Fruit fly (Drosophila melanogaster) S2 (cell line): ENCODE measurements around the gene VhaAC39-1.

ENCODE experiments used
- CG8478 ChIP-seq: fragments of >200 bp; optimal IDR thresholded peaks from 2 replicates; lab custom pipeline; 2018
- CTCF ChIP-seq, 2 experiments: fragments of >200 bp; optimal IDR thresholded peaks; 2 replicates each; lab custom pipeline; 2018

The VhaAC39-1 gene

DNA sequence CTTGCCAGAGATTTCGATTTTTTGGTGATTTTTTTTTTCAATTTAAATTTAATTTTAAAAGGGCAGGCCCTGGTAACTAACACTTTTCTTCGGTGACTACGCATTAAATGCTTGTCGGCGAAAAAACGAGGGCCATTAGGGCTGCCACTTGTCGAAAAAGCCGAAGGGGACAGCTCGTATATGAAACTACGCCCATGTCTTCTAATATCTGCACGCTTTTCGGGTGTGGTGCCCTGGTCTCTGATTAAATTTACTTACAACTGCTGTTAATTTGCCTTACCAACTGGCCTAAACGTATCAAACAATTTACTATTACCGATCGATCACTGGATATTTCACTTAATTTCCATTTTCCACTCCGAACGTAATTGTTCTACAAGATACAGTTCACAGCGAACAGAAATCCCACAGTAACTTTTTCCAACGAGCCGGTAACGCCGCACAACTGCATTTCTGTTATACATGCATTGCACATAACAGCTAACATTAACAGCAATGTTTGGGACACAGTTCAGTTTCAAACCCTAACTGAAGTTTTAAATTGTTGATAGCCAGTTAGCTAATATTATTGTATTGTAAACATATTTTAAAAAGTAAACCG, 18.1 kb upstream of the VhaAC39-1 start:
- TF ChIP-seq CG8478 (lab: Kevin White, UChicago) = no peak
- TF ChIP-seq CTCF (optimal IDR thresholded peaks at IDR 0.05; lab: Kevin White, UChicago) = peak; percentile 50 to 58

dm6 chrX:3866104-3866503, 14.4 kb upstream of the VhaAC39-1 start:
- TF ChIP-seq CG8478 (lab: Kevin White, UChicago) = no peak
- no peak for TF ChIP-seq CTCF (optimal IDR thresholded peaks at IDR 0.05; lab: Kevin White, UChicago)

DNA sequence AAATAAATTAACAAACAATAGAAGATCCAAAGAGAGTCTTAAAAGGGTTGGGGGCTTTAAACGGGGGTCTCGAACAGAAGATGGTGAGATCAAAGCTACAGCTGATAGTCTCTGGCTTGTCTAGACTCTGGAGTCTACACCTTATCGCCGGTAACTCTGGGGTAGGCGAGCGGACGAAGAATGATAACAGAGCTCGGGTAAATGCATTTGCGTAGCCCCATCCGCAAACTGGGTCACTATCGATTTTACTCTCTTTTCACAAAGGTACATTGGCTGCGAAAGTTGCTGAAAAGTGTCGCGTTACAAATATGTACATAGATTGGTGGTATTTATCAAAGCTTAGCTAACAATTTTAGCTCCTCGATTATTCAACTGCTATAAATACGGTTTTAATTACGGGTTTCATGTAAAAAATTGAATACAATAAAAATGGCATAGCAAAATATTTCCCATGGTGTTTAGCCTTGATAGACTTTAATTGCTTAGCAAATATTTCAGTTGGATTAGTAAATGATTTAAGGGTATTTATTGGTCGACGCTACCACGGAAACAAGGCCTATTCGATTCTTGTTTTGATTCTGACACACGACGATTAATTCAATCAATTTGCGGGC, 13.6 kb upstream of the VhaAC39-1 start:
- TF ChIP-seq CTCF (optimal IDR thresholded peaks at IDR 0.05; lab: Kevin White, UChicago) (no peak), CG8478 (lab: Kevin White, UChicago) (no peak)

DNA sequence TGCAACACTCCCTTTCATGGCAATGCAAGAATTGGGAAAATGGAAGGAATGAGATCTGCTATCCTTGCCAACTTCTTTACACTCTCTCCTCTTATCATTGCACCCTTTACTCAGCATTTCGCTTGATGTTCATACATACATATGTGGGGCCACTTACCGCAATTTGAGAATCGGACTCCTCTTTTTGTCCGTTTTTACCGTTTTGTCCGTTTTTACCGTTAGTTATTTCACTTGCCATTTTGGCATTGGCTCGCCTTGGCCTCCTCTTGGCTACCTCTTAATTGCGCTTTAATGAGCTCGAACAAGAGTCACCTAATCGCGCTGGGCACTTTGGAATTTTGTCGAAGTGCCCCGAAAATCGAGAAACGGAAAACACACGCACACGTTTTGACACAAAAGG, 12.8 kb upstream of the VhaAC39-1 start:
- TF ChIP-seq CG8478 (lab: Kevin White, UChicago) (no peak), CTCF (optimal IDR thresholded peaks at IDR 0.05; lab: Kevin White, UChicago) (no peak)

DNA sequence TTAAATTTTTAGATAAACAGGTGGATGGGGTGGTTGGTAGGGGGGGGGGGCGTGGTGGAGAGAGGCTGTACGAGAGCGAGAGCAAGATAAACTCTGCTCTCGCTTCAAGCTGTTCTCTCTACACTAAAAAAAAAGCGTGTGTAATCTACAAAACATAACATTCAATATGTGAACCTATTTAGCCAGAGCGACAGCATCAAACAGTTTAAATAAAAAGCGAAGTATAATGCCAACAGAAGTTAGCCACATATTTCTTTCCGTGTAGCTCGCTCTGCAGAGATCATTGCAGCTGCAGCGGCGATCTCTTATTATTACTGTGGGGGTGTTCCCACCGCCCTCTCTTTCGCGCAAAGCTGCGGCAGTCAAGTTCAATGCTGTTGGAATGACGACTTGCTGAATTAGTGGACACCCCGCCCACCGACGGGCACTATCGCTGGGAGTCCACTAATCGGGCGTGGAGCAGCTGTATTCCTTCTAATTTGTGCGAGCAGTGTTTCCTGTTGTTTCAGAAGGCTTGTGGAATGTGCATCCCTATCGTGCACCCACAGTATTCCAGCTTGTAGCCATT, 12.0 kb upstream of the VhaAC39-1 start, which contains the start of gene CG2930:
Gene CG2930 (plus strand): TSS at position 518 of the 568 bp plus-strand sequence.
- TF ChIP-seq CG8478 (lab: Kevin White, UChicago) = no peak
- no peak for TF ChIP-seq CTCF (optimal IDR thresholded peaks at IDR 0.05; lab: Kevin White, UChicago)

DNA sequence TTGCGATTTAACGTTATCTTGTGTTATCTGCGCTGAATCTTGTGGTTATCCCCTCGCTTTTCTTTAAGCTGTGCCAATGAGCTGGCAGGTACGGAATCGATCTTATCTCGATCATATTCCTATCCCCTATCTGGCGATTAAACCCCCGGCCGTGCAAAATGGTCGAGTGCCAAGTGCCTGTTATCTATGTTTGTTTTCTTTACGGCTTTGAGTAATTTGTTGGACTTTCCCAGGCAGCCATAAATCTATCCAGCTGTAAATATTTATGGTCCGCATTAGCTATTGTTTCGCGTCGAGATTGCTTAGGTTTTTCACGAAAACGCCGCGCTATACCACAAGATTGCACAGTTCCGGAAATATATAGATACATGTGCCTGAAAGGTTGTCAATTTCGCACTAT, 11.5 kb upstream of the VhaAC39-1 start:
- TF ChIP-seq CG8478 (lab: Kevin White, UChicago) (no peak), CTCF (optimal IDR thresholded peaks at IDR 0.05; lab: Kevin White, UChicago) (no peak)

DNA sequence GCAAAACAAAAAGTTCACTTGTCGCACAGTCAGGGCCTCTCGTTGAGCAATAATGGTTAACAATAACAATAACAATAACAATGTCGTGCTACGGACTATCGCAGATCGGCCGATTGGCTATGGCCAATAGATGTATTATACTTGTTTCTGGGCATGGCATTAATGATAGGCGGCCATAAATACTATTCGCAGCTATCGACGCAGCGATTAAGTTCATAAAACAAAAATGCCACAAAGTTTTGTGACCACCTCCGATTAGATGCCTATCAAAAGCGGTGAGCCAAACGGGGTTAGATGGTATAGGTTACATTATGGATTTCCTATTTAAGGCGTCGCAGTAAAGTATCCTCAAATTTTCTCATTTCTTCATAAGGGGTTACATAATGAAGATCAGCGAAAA, 10.0 kb upstream of the VhaAC39-1 start:
- no peak for TF ChIP-seq CG8478 (lab: Kevin White, UChicago)
- no peak for TF ChIP-seq CTCF (optimal IDR thresholded peaks at IDR 0.05; lab: Kevin White, UChicago)

- TF ChIP-seq CTCF (optimal IDR thresholded peaks at IDR 0.05; lab: Kevin White, UChicago) = no peak
- no peak for TF ChIP-seq CG8478 (lab: Kevin White, UChicago)
These were observed 8.6 kb upstream of the VhaAC39-1 start, which contains the start of gene yin for dm6 chrX:3871889-3872409. yin (minus strand) TSS chrX:3871939.

DNA sequence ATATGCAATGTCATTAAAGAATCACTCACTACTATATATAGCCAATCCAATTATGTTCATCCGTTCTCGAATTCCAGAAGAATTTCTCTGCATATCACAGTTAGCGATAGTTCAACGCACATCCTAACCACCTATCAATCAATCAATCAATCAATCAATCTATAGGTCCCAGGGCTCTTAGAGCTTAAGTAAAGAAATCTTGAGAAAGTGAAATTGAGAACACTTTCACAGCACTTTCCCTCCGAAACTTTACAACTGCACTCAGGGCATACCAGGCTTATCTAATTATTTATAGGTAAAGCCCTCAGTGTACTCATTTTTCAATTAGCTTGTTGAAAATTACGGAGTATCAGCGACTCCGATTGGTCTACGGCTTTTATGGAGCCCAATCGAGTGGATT, 6.1 kb upstream of the VhaAC39-1 start:
- TF ChIP-seq CTCF (optimal IDR thresholded peaks at IDR 0.05; lab: Kevin White, UChicago) (no peak), CG8478 (lab: Kevin White, UChicago) (no peak)

- TF ChIP-seq CG8478 (lab: Kevin White, UChicago) (no peak), CTCF (optimal IDR thresholded peaks at IDR 0.05; lab: Kevin White, UChicago) (no peak)
These were observed 5.6 kb upstream of the VhaAC39-1 start for dm6 chrX:3874949-3875348.

dm6 chrX:3883904-3884303, 3.4 kb downstream of the VhaAC39-1 start, which contains the start of gene CG15239:
CG15239 (plus strand) TSS chrX:3884168.
- TF ChIP-seq CTCF (optimal IDR thresholded peaks at IDR 0.05; lab: Kevin White, UChicago) = no peak
- no peak for TF ChIP-seq CG8478 (lab: Kevin White, UChicago)

dm6 chrX:3886751-3887150, 6.2 kb downstream of the VhaAC39-1 start:
- TF ChIP-seq CTCF (optimal IDR thresholded peaks at IDR 0.05; lab: Kevin White, UChicago) = no peak
- no peak for TF ChIP-seq CG8478 (lab: Kevin White, UChicago)

DNA sequence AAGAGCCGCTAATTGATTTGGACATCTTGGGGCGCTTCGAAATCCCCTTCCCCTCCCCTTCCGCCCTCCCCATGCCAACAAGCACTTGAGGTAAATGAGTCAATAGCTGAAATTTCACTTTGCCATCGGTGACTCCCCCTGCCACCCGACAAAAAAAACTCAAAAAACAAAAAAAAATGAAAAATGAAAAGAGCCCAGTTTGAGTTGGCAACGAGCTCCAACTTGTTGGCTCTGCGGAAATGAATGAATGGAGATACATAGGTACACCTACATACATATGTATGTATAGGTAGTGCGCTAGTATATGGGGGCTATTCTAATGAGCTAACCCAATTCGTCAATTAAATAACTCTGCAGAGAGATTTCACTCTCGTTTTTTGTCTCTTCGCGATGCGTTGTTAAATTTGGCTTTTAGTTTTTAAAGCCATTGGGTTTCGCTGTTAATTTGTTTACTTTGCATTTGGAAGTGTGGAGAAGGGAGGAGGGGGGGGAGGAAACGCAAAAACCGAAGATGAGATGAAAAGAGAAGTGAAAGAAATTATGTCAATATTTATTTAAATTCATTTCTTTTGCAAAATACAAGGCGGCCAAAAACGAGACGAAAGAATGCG, 7.2 kb downstream of the VhaAC39-1 start:
- TF ChIP-seq CG8478 (lab: Kevin White, UChicago) (no peak), CTCF (optimal IDR thresholded peaks at IDR 0.05; lab: Kevin White, UChicago) (no peak)

DNA sequence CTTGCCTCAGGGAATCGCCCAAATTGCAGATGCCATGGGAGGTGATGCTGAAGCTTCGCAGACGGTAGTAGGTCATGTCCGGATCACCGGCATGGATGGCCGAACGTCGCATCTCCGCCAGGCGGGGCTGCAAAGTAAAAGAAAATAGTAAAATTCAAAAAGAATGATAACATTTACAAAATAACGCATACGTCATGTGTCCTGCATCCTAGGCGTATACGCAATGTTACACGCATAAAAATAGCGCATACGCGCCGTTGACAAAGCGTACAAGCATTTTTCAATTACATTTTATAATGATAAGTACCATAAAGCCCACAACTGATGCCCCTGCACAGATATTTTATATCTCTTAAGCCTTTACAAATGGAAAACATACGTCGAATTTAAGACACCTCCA, 21.4 kb downstream of the VhaAC39-1 start:
- no peak for TF ChIP-seq CG8478 (lab: Kevin White, UChicago)
- no peak for TF ChIP-seq CTCF (optimal IDR thresholded peaks at IDR 0.05; lab: Kevin White, UChicago)

DNA sequence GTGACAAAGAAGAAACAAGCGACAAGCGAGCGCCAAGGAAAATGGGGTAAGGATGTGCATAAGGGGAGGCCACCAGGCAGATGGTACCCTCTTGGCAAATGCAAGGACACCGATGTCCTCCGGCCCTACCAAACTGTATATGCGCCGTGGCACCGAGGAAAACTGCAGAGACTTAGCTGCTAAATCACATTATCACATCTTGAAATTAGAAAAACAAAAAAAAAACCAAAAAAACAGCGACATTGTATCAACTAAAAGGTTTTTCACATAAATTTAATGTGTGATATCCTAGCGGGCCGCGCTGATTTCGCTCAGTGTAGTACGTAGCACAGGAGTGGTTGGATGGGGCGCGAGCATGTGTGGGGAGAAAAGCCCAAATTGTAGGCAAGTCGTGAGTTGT, 48.0 kb downstream of the VhaAC39-1 start:
- TF ChIP-seq CTCF (optimal IDR thresholded peaks at IDR 0.05; lab: Kevin White, UChicago) = no peak
- TF ChIP-seq CG8478 (lab: Kevin White, UChicago) = no peak
